Worm (Caenorhabditis elegans): ENCODE measurements around the gene fbxb-60.
"Not testable (repeated sequence)": the region's sequence is repeated elsewhere in the genome, so short reads cannot be mapped to it uniquely, and the experiment has no call there.

fbxb-60 gene

DNA sequence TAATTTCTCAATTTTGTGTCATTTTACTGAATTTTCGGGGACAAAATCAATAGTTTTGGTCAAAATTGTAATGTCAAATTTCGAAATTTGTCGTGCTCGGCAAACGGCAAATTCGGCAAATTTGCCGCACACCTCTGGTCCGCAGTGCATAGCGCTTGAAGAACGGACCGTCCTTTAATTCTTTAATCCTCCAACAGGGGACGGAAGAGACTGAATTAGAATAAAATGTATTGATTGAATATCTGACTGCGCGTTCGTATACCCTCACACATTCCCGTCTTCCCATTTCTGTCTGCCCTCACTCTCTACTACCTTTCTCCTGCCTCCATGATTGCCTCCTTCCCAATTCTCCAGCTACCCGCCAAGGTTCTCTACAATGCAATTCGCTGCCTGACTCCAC lies 1.7 kb downstream of the fbxb-60 start, which contains the start of gene F55C9.14:
Gene F55C9.14 (plus strand): TSS at position 301 of the 400 bp plus-strand sequence.
- no peak for TF ChIP-seq unc-62 (GFP tag; optimal IDR thresholded peaks at IDR 0.05)

DNA sequence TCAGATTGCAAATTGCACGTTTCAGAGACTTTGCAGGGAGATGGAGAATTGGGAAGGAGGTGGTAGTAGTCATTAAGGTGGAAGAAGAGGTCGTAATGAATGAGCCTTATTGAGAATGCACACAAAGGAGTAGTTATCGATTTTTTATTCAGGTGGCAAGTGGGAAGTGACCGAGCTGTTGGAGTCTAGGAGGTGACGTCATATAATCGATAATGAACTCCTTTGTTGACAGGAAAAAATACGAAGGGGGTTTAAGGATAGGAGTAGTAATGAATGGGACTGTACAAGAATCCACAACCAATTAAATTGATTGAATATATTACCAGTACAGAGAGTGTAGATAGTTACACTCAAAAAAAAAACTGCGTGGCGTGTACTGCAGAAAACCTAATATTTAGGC lies 4.3 kb downstream of the fbxb-60 start, which contains the start of gene fbxb-62:
Gene fbxb-62 (minus strand): TSS at position 101 of the 400 bp plus-strand sequence.
- no peak for TF ChIP-seq unc-62 (GFP tag; optimal IDR thresholded peaks at IDR 0.05)

DNA sequence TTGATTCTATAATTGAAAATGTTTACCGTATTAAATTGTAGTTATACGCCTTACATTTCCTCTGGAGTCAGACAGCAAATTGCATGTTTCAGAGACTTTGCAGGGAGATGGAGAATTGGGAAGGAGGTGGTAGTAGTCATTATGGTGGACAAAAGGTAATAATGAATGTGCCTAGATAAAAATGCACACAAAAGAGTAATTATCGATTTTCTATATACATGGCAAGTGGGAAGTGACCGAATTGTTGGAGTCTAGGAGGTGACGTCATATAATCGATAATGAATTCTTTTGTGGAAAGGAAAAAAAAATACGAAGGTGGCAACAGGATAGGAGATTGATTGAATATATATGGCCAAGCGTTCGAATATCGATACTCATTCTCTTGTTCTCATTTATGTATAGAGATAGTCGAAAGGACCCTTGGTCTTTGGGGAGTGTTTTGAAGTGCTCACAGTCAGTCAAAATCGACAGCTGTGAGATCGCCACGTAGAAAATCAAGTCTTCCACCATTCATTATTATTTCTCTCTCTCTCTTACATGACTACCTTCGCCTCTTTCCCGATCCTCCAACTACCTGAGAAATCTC lies 6.1 kb downstream of the fbxb-60 start, which contains the start of the genes fbxb-63 and fbxb-61:
Gene fbxb-63 (minus strand): TSS at position 142 of the 586 bp plus-strand sequence.
Gene fbxb-61 (plus strand): TSS at position 536 of the 586 bp plus-strand sequence.
- no peak for TF ChIP-seq unc-62 (GFP tag; optimal IDR thresholded peaks at IDR 0.05)

ce11 chrV:19306906-19307305 lies 9.3 kb downstream of the fbxb-60 start, which contains the start of gene F55C9.15:
TSS of gene F55C9.15 (minus strand) at chrV:19307006.
- TF ChIP-seq unc-62 (GFP tag; optimal IDR thresholded peaks at IDR 0.05) = no peak

ce11 chrV:19308137-19308536 lies 10.5 kb downstream of the fbxb-60 start:
- no peak for TF ChIP-seq unc-62 (GFP tag; optimal IDR thresholded peaks at IDR 0.05)

DNA sequence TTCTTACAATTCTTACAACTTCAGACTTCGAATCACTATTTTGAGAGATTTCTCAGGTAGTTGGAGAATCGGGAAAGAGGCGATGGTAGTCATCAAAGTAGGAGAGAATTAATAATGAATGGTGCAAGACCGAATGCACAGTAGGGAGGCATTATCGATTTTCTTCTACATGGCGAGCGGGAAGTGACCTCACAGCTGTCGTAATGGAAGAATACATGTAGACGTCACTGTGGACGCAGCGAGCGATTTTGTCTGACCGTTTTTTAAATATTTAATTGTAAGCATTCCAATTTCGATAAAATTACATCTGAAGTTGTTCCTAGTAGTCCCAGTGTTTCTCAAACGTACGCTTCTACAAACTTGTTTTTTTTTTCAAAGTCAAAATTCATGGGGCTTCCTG lies 12.0 kb downstream of the fbxb-60 start, which contains the start of gene F55C9.11:
Gene F55C9.11 (minus strand): TSS at position 101 of the 400 bp plus-strand sequence.
- no peak for TF ChIP-seq unc-62 (GFP tag; optimal IDR thresholded peaks at IDR 0.05)

DNA sequence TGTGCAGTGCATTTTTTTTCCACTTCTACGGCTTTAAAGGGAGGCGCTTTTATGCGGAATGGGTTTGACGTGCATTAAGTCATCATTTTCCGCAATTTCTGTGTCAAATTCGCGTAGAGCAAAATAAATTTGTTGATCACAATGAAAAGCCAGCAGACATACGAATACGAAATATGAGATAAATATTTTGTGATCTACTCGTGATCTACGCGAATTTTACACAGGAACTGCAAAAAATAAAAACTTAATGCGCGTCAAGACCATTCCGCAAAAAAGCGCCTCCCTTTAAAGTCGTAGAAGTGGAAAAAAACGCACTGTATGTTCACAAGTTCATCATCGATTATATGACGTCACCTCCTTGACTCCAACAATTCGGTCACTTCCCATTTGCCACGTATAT lies 13.8 kb downstream of the fbxb-60 start, which contains the start of gene C43D7.8:
Gene C43D7.8 (minus strand): TSS at position 101 of the 400 bp plus-strand sequence.
- TF ChIP-seq unc-62 (GFP tag; optimal IDR thresholded peaks at IDR 0.05) = no peak

DNA sequence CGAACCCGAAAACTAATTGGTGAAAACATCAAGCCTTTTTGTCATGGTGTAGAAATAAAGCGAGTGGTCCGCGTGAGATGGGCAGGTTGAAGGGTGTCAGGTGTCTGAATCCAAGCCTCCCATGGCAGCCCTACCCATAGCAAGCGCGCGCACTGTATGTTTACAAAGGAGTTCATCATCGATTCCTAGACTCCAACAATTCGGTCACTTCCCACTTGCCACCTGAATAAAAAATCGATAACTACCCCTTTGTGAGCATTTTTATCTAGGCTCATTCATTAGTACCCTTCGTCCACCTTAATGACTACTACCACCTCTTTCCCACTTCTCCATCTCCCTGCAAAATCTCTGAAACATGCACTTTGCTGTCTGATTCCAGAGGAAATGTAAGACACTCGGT lies 15.4 kb downstream of the fbxb-60 start, which contains the start of gene fbxb-64:
Gene fbxb-64 (plus strand): TSS at position 301 of the 400 bp plus-strand sequence.
- TF ChIP-seq unc-62 (GFP tag; optimal IDR thresholded peaks at IDR 0.05) = no peak

DNA sequence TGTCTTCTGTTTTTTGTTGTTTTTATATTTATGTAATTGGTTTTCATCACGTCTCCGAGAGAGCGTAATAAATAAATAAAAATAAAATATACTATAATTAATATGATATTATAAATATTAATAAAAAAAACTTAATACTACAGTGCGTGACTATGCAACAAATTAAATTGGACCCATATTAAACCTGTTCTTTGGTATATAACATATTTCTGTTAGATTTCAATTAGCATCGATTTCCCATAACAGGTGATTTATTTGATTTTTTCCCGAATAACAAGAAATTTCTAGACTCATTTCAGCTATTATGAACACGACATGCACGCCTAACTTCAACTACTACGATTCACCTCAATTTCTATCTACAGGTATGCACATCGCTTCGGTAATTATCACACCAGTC lies 19.4 kb downstream of the fbxb-60 start, which contains the start of gene srh-208:
Gene srh-208 (plus strand): TSS at position 301 of the 400 bp plus-strand sequence.
- not testable (repeated sequence) for TF ChIP-seq unc-62 (GFP tag; optimal IDR thresholded peaks at IDR 0.05)

ce11 chrV:19319460-19319995 lies 21.9 kb downstream of the fbxb-60 start, which contains the start of gene C43D7.7:
TSS of gene C43D7.7 (minus strand) at chrV:19319510.
- no peak for TF ChIP-seq unc-62 (GFP tag; optimal IDR thresholded peaks at IDR 0.05)

DNA sequence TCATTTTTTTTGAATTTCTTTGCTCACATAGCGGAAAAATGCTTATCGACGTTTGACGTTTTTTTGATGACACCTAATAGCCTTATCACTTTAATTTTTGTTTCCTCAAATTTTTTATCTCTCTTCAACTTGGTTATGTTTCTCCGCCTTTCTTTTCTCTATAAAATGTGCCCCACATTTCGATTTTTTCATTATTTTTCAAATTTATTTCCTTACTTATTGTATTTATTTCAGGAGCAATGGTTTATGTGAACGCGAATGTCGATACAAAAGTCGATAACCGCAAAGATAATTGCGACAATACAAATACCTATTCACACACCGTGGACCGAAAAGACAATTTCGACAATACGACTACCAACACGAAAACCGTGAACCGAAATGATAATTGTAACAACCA lies 22.8 kb downstream of the fbxb-60 start, which contains the start of gene sdz-6:
Gene sdz-6 (plus strand): TSS at position 229 of the 400 bp plus-strand sequence.
- no peak for TF ChIP-seq unc-62 (GFP tag; optimal IDR thresholded peaks at IDR 0.05)

- TF ChIP-seq unc-62 (GFP tag; optimal IDR thresholded peaks at IDR 0.05) = no peak
These were observed 24.8 kb downstream of the fbxb-60 start, which contains the start of gene C43D7.4 for ce11 chrV:19322387-19322786. TSS of gene C43D7.4 (minus strand) at chrV:19322487.

DNA sequence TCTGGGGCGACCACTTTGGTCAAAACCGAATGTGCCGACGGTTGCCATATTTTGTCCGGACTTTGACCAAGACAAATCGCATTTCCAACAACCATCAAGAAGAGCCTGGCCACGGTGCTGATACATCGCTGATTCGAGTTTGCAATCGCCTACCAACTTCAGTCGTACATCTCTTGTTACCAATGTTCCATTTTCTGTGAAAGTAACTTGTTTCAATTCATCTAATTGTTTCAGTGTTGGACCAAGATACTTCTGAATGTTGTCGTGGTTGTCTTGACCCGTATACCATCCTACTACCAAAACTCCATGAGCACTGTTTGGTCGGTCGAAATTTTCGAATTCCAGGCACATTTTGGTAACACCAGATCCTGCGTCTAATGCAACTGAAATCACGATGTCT lies 27.8 kb downstream of the fbxb-60 start:
- TF ChIP-seq unc-62 (GFP tag; optimal IDR thresholded peaks at IDR 0.05) = no peak

DNA sequence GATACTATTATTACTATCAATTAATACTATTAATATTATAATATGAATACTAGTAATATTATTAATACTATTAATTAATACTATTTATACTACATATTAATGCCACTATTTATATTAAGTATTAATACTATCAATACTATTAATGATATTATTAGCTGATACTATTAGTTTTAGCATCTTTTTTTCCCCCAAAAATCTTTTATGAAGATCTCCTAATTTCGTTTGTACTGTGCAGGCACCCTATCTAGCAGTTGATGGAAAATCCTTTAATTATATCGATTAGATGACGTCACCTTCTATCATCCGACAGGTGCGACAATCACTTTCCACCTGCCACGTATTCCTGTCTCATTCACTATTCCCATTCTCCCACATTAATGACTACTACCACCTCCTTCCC lies 31.7 kb downstream of the fbxb-60 start, which contains the start of gene fbxb-65:
Gene fbxb-65 (plus strand): TSS at position 301 of the 400 bp plus-strand sequence.
- TF ChIP-seq unc-62 (GFP tag; optimal IDR thresholded peaks at IDR 0.05) = no peak

ce11 chrV:19337333-19337732 lies 39.7 kb downstream of the fbxb-60 start:
- no peak for TF ChIP-seq unc-62 (GFP tag; optimal IDR thresholded peaks at IDR 0.05)

Measured in whole organism, dauer.